Worm (Caenorhabditis elegans) whole organism, L2 larva: ENCODE measurements around the gene F44G4.1.

Experiments
- lin-39 ChIP-seq: fragments of 150-350 bp; optimal IDR thresholded peaks from 2 replicates; lab custom pipeline; 2014; ENCODE audit warnings: missing biosample characterization, missing genetic modification reagents, missing genetic modification characterization
- ztf-11 ChIP-seq: sonication (generic microtip); optimal IDR thresholded peaks from 2 replicates; lab custom pipeline; 2017; ENCODE audit warnings: missing biosample characterization, missing genetic modification characterization

DNA sequence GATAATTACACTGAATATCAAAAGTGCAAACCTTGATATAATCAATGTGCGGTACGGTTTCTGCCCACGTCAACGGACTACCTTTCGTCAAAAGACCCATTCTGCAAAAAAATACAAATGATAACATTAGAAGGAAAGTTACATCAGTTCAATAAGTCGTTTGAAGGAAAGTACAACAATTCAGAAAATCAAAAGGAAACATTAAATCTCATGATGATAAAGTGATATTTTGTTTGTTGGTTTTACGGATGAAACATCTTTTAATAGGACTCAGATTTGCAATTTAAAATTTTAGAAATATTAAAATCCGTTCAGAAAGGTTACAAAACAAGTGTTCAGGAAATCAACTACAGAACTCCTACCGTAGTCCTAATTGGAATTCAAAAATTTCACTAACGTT is 43.8 kb downstream of the F44G4.1 start, which contains the start of gene gcs-1:
- no peak for TF ChIP-seq lin-39 (tag; lab: Kevin White, UChicago)
- no peak for TF ChIP-seq ztf-11 (tag; lab: Kevin White, UChicago)
